Worm (Caenorhabditis elegans) whole organism, L4/young adult: ENCODE measurements around the gene srlf-1.

Source experiments
- W03F9.2 ChIP-seq: fragments of 150-350 bp; optimal IDR thresholded peaks from 2 replicates; lab custom pipeline; 2014; ENCODE audit warnings: missing biosample characterization, missing genetic modification characterization
- dao-5 ChIP-seq: sonication (generic microtip); optimal IDR thresholded peaks from 2 replicates; lab custom pipeline; 2016; ENCODE audit warnings: missing genotype, missing genetic modification characterization, moderate library complexity, missing compliant biosample characterization
- him-1 ChIP-seq: sonication (generic microtip); optimal IDR thresholded peaks from 2 replicates; lab custom pipeline; 2016; ENCODE audit warnings: missing genotype, missing genetic modification reagents, missing genetic modification characterization, missing compliant biosample characterization

- TF ChIP-seq W03F9.2 = no peak
- TF ChIP-seq him-1 (tag; lab: Kevin White, UChicago) = no peak
- TF ChIP-seq dao-5 (tag; lab: Kevin White, UChicago) = no peak
These were observed 34.7 kb downstream of the srlf-1 start, which contains the start of gene srw-62 for ce11 chrII:7825107-7825506.
